Fruit fly (Drosophila melanogaster) S2 (cell line): ENCODE measurements around the gene CG34179.

Experiments
- CG8478 ChIP-seq: fragments of >200 bp; optimal IDR thresholded peaks from 2 replicates; lab custom pipeline; 2018
- CTCF ChIP-seq, 2 experiments: fragments of >200 bp; optimal IDR thresholded peaks; 2 replicates each; lab custom pipeline; 2018

DNA sequence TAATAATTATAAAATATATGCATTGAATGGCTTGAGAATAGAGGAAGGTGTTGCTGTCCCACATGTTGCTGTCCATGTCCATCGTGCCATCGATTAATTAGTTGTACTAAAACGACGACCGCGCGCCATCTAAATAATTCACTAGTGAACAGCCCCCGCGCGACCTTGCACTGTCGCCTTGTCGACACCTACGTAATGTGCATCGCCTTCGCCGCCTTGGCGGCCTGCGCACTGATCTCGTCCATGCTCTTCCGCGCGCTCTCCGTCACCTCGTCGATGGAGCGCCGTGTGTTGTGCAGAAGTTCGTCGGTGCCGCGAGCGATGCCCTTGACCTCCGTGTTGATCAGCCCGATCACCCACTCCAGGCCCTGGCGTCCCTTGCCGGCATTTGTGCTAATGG is 1.6 kb downstream of the CG34179 start:
- no peak for TF ChIP-seq CG8478 (lab: Kevin White, UChicago)
- TF ChIP-seq CTCF (optimal IDR thresholded peaks at IDR 0.05; lab: Kevin White, UChicago) = no peak
